Fruit fly (Drosophila melanogaster) whole organism, prepupa: ENCODE measurements around the gene Mst27D.

Source experiments
- CG10669 ChIP-seq: fragments of 200-800 bp; sonication (Bioruptor generic); optimal IDR thresholded peaks from 3 replicates; lab custom pipeline; 2018; ENCODE audit warnings: missing biosample characterization, mild to moderate bottlenecking, missing genetic modification characterization, moderate library complexity
- CG15336 ChIP-seq: fragments of 200-800 bp; sonication (Bioruptor generic); IDR thresholded peaks from 2 replicates; pipeline ENCODE4 v1.3.6; 2022; ENCODE audit warnings: missing biosample characterization, missing genetic modification characterization
- CG4318 ChIP-seq: fragments of 200-800 bp; sonication (Bioruptor generic); optimal IDR thresholded peaks from 3 replicates; lab custom pipeline; 2017; ENCODE audit warnings: missing biosample characterization, mild to moderate bottlenecking, missing genetic modification characterization
- CG6163 ChIP-seq: fragments of 200-800 bp; sonication (Bioruptor generic); IDR thresholded peaks from 3 replicates; pipeline ENCODE4 v1.3.6; 2022; ENCODE audit warnings: missing biosample characterization, missing genetic modification characterization
- CG6276 ChIP-seq: fragments of 200-800 bp; sonication (Bioruptor generic); optimal IDR thresholded peaks from 2 replicates; lab custom pipeline; 2017; ENCODE audit warnings: missing biosample characterization, mild to moderate bottlenecking, missing genetic modification characterization
- CG6792 ChIP-seq: fragments of 200-800 bp; sonication (Bioruptor generic); optimal IDR thresholded peaks from 3 replicates; lab custom pipeline; 2016; ENCODE audit warnings: missing biosample characterization, missing genetic modification characterization
- CG8119 ChIP-seq: fragments of 200-800 bp; sonication (Bioruptor generic); IDR thresholded peaks from 3 replicates; pipeline ENCODE4 v1.3.6; 2022; ENCODE audit warnings: missing biosample characterization, missing genetic modification characterization
- CG8319 ChIP-seq: fragments of 200-800 bp; sonication (Bioruptor generic); optimal IDR thresholded peaks from 3 replicates; lab custom pipeline; 2016; ENCODE audit warnings: missing biosample characterization, missing genetic modification characterization
- CG8632 ChIP-seq: fragments of 200-800 bp; sonication (Bioruptor generic); optimal IDR thresholded peaks from 3 replicates; lab custom pipeline; 2016; ENCODE audit warnings: missing biosample characterization, missing genetic modification characterization
- Eip78C ChIP-seq: fragments of 200-800 bp; sonication (Bioruptor generic); peaks from one replicate; lab custom pipeline; 2016; ENCODE audit warnings: missing biosample characterization, missing genetic modification characterization
- Hr38 ChIP-seq: sonication (Bioruptor generic); optimal IDR thresholded peaks from 2 replicates; lab custom pipeline; 2016; ENCODE audit warnings: missing biosample characterization, missing genetic modification characterization
- Hr39 ChIP-seq: fragments of 200-800 bp; sonication (Bioruptor generic); optimal IDR thresholded peaks from 2 replicates; lab custom pipeline; 2016; ENCODE audit warnings: missing biosample characterization, missing genetic modification characterization
- Sox102F ChIP-seq: fragments of 200-800 bp; sonication (Bioruptor generic); optimal IDR thresholded peaks from 2 replicates; lab custom pipeline; 2016; ENCODE audit warnings: missing biosample characterization, mild to moderate bottlenecking, missing genetic modification characterization
- Sox14 ChIP-seq: fragments of 200-800 bp; sonication (Bioruptor generic); optimal IDR thresholded peaks from 3 replicates; lab custom pipeline; 2016; ENCODE audit warnings: missing biosample characterization, missing genetic modification characterization
- Sox15 ChIP-seq: fragments of 200-800 bp; sonication (Bioruptor generic); optimal IDR thresholded peaks from 3 replicates; lab custom pipeline; 2016; ENCODE audit warnings: missing biosample characterization, missing genetic modification characterization
- achi ChIP-seq: fragments of 200-800 bp; sonication (Bioruptor generic); optimal IDR thresholded peaks from 3 replicates; lab custom pipeline; 2016; ENCODE audit warnings: missing biosample characterization, missing genetic modification characterization
- acj6 ChIP-seq: fragments of 200-800 bp; sonication (Bioruptor generic); optimal IDR thresholded peaks from 3 replicates; lab custom pipeline; 2016; ENCODE audit warnings: missing biosample characterization, missing genetic modification characterization
- cyc ChIP-seq: fragments of 200-800 bp; sonication (Bioruptor generic); optimal IDR thresholded peaks from 3 replicates; lab custom pipeline; 2016; ENCODE audit warnings: missing biosample characterization, missing genetic modification characterization
- dac ChIP-seq: fragments of 200-800 bp; sonication (Bioruptor generic); optimal IDR thresholded peaks from 2 replicates; lab custom pipeline; 2017; ENCODE audit warnings: missing biosample characterization, mild to moderate bottlenecking, missing genetic modification characterization
- dsx ChIP-seq: fragments of 200-800 bp; optimal IDR thresholded peaks from 3 replicates; lab custom pipeline; 2019; ENCODE audit warnings: missing biosample characterization, mild to moderate bottlenecking, missing genetic modification characterization, moderate library complexity; ENCODE audit not compliant: poor library complexity, severe bottlenecking
- eg ChIP-seq: fragments of 200-800 bp; sonication (Bioruptor generic); IDR thresholded peaks from 3 replicates; pipeline ENCODE4 v1.3.6; 2022; ENCODE audit warnings: missing biosample characterization, missing genetic modification characterization
- fd59A ChIP-seq: fragments of 200-800 bp; sonication (Bioruptor generic); optimal IDR thresholded peaks from 2 replicates; lab custom pipeline; 2017; ENCODE audit warnings: missing biosample characterization, mild to moderate bottlenecking, missing genetic modification characterization, missing genetic modification reagents
- fd85E ChIP-seq: fragments of 200-800 bp; sonication (Bioruptor generic); optimal IDR thresholded peaks from 3 replicates; lab custom pipeline; 2016; ENCODE audit warnings: missing biosample characterization, missing genetic modification characterization
- fkh ChIP-seq: fragments of 200-800 bp; sonication (Bioruptor generic); optimal IDR thresholded peaks from 3 replicates; lab custom pipeline; 2017; ENCODE audit warnings: missing biosample characterization, mild to moderate bottlenecking, missing genetic modification characterization, moderate library complexity
- net ChIP-seq: fragments of 200-800 bp; sonication (Bioruptor generic); optimal IDR thresholded peaks from 3 replicates; lab custom pipeline; 2016; ENCODE audit warnings: missing biosample characterization, missing genetic modification characterization
- pdm3 ChIP-seq: fragments of 200-800 bp; sonication (Bioruptor generic); optimal IDR thresholded peaks from 3 replicates; lab custom pipeline; 2016; ENCODE audit warnings: missing biosample characterization, missing genetic modification characterization
- spab ChIP-seq: fragments of 200-800 bp; sonication (Bioruptor generic); optimal IDR thresholded peaks from 2 replicates; lab custom pipeline; 2017; ENCODE audit warnings: missing biosample characterization, mild to moderate bottlenecking, missing genetic modification characterization, missing genetic modification reagents
- ss ChIP-seq, 2 experiments: fragments of 200-800 bp; sonication (Bioruptor generic); optimal IDR thresholded peaks; 2 replicates in 1 of 2; 3 replicates in 1 of 2; lab custom pipeline; 2017 to 2018; ENCODE audit warnings: mild to moderate bottlenecking in 2 of 2, missing biosample characterization in 2 of 2, missing genetic modification characterization in 2 of 2, moderate library complexity in 1 of 2
- svp ChIP-seq: fragments of 200-800 bp; sonication (Bioruptor generic); peaks from one replicate; lab custom pipeline; 2016; ENCODE audit warnings: missing biosample characterization, missing genetic modification characterization
- topi ChIP-seq: fragments of 200-800 bp; sonication (Bioruptor generic); optimal IDR thresholded peaks from 3 replicates; lab custom pipeline; 2016; ENCODE audit warnings: missing biosample characterization, missing genetic modification characterization

Gene Mst27D

dm6 chr2L:7056189-7056926 lies 4.3 kb downstream of the Mst27D start, which contains the start of gene Mnn1 (continued):
- TF ChIP-seq CG8319 (GFP tag; lab: Kevin White, UChicago) (no peak), CG6276 (GFP tag; lab: Kevin White, UChicago) (no peak), acj6 (GFP tag; lab: Kevin White, UChicago) (no peak), eg (GFP tag; lab: Robert Waterston, UW) (no peak), fd85E (no peak), topi (peak; percentile 49), CG6792 (GFP tag; lab: Kevin White, UChicago) (no peak), spab (GFP tag; lab: Kevin White, UChicago) (no peak), CG4318 (GFP tag; lab: Kevin White, UChicago) (no peak), pdm3 (GFP tag; lab: Kevin White, UChicago) (no peak), CG8632 (GFP tag; lab: Kevin White, UChicago) (no peak), achi (GFP tag; lab: Kevin White, UChicago) (no peak), fkh (GFP tag; lab: Kevin White, UChicago) (no peak), cyc (GFP tag; lab: Kevin White, UChicago) (peak; percentile 23)

- TF ChIP-seq CG6276 (GFP tag; lab: Kevin White, UChicago) (no peak), Sox15 (GFP tag; lab: Kevin White, UChicago) (no peak), CG15336 (GFP tag; lab: Robert Waterston, UW) (no peak), Eip78C (GFP tag; lab: Kevin White, UChicago) (peak; percentile 45), Hr38 (GFP tag; lab: Kevin White, UChicago) (no peak), achi (GFP tag; lab: Kevin White, UChicago) (no peak)
Observed at dm6 chr2L:7051740-7052139, 8.9 kb downstream of the Mst27D start.

dm6 chr2L:7050492-7051182 lies 10.0 kb downstream of the Mst27D start:
- TF ChIP-seq ss (GFP tag; optimal IDR thresholded peaks at IDR 0.05; lab: Kevin White, UChicago), result peak in 1 of 2 experiments; percentile 34
- no peak for TF ChIP-seq CG8319 (GFP tag; lab: Kevin White, UChicago)
- TF ChIP-seq Eip78C (GFP tag; lab: Kevin White, UChicago), result peak; percentile 30
- TF ChIP-seq Sox14 (GFP tag; lab: Kevin White, UChicago), result peak; percentile 21
- no peak for TF ChIP-seq dac (GFP tag; lab: Kevin White, UChicago)
- TF ChIP-seq net, result peak; percentile 19
- TF ChIP-seq CG6163 (GFP tag; lab: Robert Waterston, UW), result peak; percentile 42; the same call in 2 of the 3 replicates
- TF ChIP-seq achi (GFP tag; lab: Kevin White, UChicago), result no peak
- TF ChIP-seq svp (GFP tag; lab: Kevin White, UChicago), result peak; percentile 20
- TF ChIP-seq, all 60 proteins: peak for 6

- no peak for TF ChIP-seq Hr39 (GFP tag; lab: Kevin White, UChicago)
- no peak for TF ChIP-seq spab (GFP tag; lab: Kevin White, UChicago)
- no peak for TF ChIP-seq CG8119 (GFP tag; lab: Robert Waterston, UW)
- peak; percentile 35 for TF ChIP-seq svp (GFP tag; lab: Kevin White, UChicago)
- no peak for TF ChIP-seq dsx (GFP tag; lab: Kevin White, UChicago)
- no peak for TF ChIP-seq Hr38 (GFP tag; lab: Kevin White, UChicago)
- no peak for TF ChIP-seq CG10669 (GFP tag; lab: Kevin White, UChicago)
- no peak for TF ChIP-seq achi (GFP tag; lab: Kevin White, UChicago)
- TF ChIP-seq CG15336 (GFP tag; lab: Robert Waterston, UW), result peak; percentile 19; the same call in 1 of the 2 replicates
- TF ChIP-seq fd59A, result no peak
- peak; percentile 60; the same call in 2 of the 3 replicates for TF ChIP-seq eg (GFP tag; lab: Robert Waterston, UW)
- no peak for TF ChIP-seq Sox102F (GFP tag; lab: Kevin White, UChicago)
- TF ChIP-seq CG6276 (GFP tag; lab: Kevin White, UChicago), result peak; percentile 33
- no peak for TF ChIP-seq ss (GFP tag; optimal IDR thresholded peaks at IDR 0.05; lab: Kevin White, UChicago)
Observed at dm6 chr2L:7049680-7050289, 10.9 kb downstream of the Mst27D start.
